Fruit fly (Drosophila melanogaster): ENCODE data around the gene CG10752.

- TF ChIP-seq Dll (optimal IDR thresholded peaks at IDR 0.05) (no peak), psq (optimal IDR thresholded peaks at IDR 0.05) (no peak), EcR (GFP tag; optimal IDR thresholded peaks at IDR 0.05) (no peak)
These were observed 40.4 kb upstream of the CG10752 start, which contains the start of gene CG11262 for dm6 chr3L:12994835-12995234.

Measured in whole organism.